Worm (Caenorhabditis elegans) whole organism, L3 larva: ENCODE measurements around the gene Y57G11C.30.

Experiments used
- aly-2 ChIP-seq: fragments of 150-350 bp; optimal IDR thresholded peaks from 2 replicates; lab custom pipeline; 2014; ENCODE audit warnings: missing biosample characterization, missing genetic modification characterization
- ama-1 ChIP-seq: fragments of 150-350 bp; optimal IDR thresholded peaks from 2 replicates; lab custom pipeline; 2018
- ceh-9 ChIP-seq: sonication (generic microtip); optimal IDR thresholded peaks from 2 replicates; lab custom pipeline; 2018; ENCODE audit warnings: missing biosample characterization, missing genetic modification characterization
- elt-3 ChIP-seq, 3 experiments: fragments of 150-350 bp in 1 of 3; sonication (generic microtip) in 2 of 3; optimal IDR thresholded peaks; 2 replicates in 2 of 3; 4 replicates in 1 of 3; lab custom pipeline; 2014 to 2017; ENCODE audit warnings: missing biosample characterization in 3 of 3, missing genetic modification characterization in 3 of 3
- fkh-10 ChIP-seq: sonication (generic microtip); optimal IDR thresholded peaks from 2 replicates; lab custom pipeline; 2017; ENCODE audit warnings: missing biosample characterization, missing genetic modification reagents, missing genetic modification characterization
- jun-1 ChIP-seq: fragments of 150-350 bp; optimal IDR thresholded peaks from 2 replicates; lab custom pipeline; 2014; ENCODE audit warnings: missing biosample characterization, missing genetic modification reagents, missing genetic modification characterization
- mdl-1 ChIP-seq: fragments of 150-350 bp; optimal IDR thresholded peaks from 2 replicates; lab custom pipeline; 2014; ENCODE audit warnings: missing biosample characterization, missing genetic modification characterization
- nhr-11 ChIP-seq: fragments of 150-350 bp; optimal IDR thresholded peaks from 2 replicates; lab custom pipeline; 2014; ENCODE audit warnings: missing biosample characterization, missing genetic modification characterization
- nhr-12 ChIP-seq: fragments of 150-350 bp; optimal IDR thresholded peaks from 2 replicates; lab custom pipeline; 2014; ENCODE audit warnings: missing biosample characterization, missing genetic modification characterization
- nhr-25 ChIP-seq: sonication (generic microtip); optimal IDR thresholded peaks from 2 replicates; lab custom pipeline; 2017; ENCODE audit warnings: missing biosample characterization, missing genetic modification characterization
- nhr-76 ChIP-seq: fragments of 150-350 bp; sonication (generic microtip); optimal IDR thresholded peaks from 5 replicates; lab custom pipeline; 2014; ENCODE audit warnings: missing biosample characterization, missing genetic modification characterization
- nhr-77 ChIP-seq: fragments of 150-350 bp; optimal IDR thresholded peaks from 2 replicates; lab custom pipeline; 2014; ENCODE audit warnings: missing biosample characterization, missing genetic modification characterization
- pha-4 ChIP-seq: fragments of 150-350 bp; optimal IDR thresholded peaks from 2 replicates; lab custom pipeline; 2014; ENCODE audit warnings: missing biosample characterization, missing genetic modification reagents, missing genetic modification characterization
- skn-1 ChIP-seq: fragments of 150-350 bp; optimal IDR thresholded peaks from 2 replicates; lab custom pipeline; 2014; ENCODE audit warnings: missing biosample characterization, missing genetic modification characterization

DNA sequence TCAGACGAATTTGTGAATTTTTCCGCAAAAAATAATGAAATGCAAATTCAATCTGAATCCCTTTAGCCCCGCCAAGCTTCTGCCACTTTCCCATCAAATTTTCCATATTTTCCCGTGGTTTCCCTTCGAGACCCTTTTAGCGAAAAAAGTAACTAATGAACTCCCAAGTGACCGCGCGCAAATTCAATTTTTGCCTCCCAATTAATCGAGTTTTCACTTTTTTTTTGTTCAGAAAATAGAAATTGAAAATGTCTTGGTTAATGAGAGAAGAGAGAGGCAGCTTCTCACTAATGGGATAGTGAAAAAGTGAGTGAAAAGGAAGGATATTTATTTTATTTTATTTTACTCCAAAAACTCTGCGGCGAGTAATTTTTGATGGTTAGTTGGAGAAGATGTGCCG lies 21.4 kb downstream of the Y57G11C.30 start:
- TF ChIP-seq jun-1 (tag; lab: Kevin White, UChicago), result no peak
- TF ChIP-seq ama-1 (lab: Kevin White, UChicago), result no peak
- no peak for TF ChIP-seq pha-4 (tag; lab: Kevin White, UChicago)
- no peak for TF ChIP-seq skn-1 (tag; lab: Kevin White, UChicago)
- no peak for TF ChIP-seq ceh-9
- no peak for TF ChIP-seq nhr-25 (tag; lab: Kevin White, UChicago)
- no peak for TF ChIP-seq fkh-10
- no peak for TF ChIP-seq nhr-76 (tag; lab: Kevin White, UChicago)
- no peak for TF ChIP-seq elt-3 (tag; optimal IDR thresholded peaks at IDR 0.05; lab: Kevin White, UChicago)
- no peak for TF ChIP-seq nhr-11
- TF ChIP-seq nhr-77 (tag; lab: Kevin White, UChicago), result no peak
- no peak for TF ChIP-seq nhr-12 (tag; lab: Kevin White, UChicago)
- no peak for TF ChIP-seq mdl-1
- no peak for TF ChIP-seq aly-2 (tag; lab: Kevin White, UChicago)
